Worm (Caenorhabditis elegans) whole organism, L2 larva: ENCODE measurements around the gene C02F12.5.

ENCODE experiments used
- C34F6.9 ChIP-seq: fragments of 150-350 bp; optimal IDR thresholded peaks from 2 replicates; lab custom pipeline; 2014; ENCODE audit warnings: missing biosample characterization, missing genetic modification characterization
- F13H6.1 ChIP-seq: sonication (generic microtip); optimal IDR thresholded peaks from 2 replicates; lab custom pipeline; 2016; ENCODE audit warnings: missing genetic modification characterization, missing compliant biosample characterization
- alr-1 ChIP-seq: fragments of 150-350 bp; optimal IDR thresholded peaks from 2 replicates; lab custom pipeline; 2014; ENCODE audit warnings: missing biosample characterization, missing genetic modification characterization
- aly-2 ChIP-seq: fragments of 150-350 bp; optimal IDR thresholded peaks from 2 replicates; lab custom pipeline; 2014; ENCODE audit warnings: missing biosample characterization, missing genetic modification characterization
- ama-1 ChIP-seq: fragments of 150-350 bp; optimal IDR thresholded peaks from 2 replicates; lab custom pipeline; 2018; ENCODE audit warnings: inconsistent platforms
- ceh-16 ChIP-seq: fragments of 150-350 bp; optimal IDR thresholded peaks from 2 replicates; lab custom pipeline; 2014; ENCODE audit warnings: missing biosample characterization, missing genetic modification characterization
- ceh-82 ChIP-seq: fragments of 150-350 bp; optimal IDR thresholded peaks from 2 replicates; lab custom pipeline; 2014; ENCODE audit warnings: missing biosample characterization, missing genetic modification characterization
- dmd-4 ChIP-seq: sonication (generic microtip); optimal IDR thresholded peaks from 2 replicates; lab custom pipeline; 2017; ENCODE audit warnings: missing biosample characterization, missing genetic modification characterization
- egl-27 ChIP-seq: sonication (generic microtip); optimal IDR thresholded peaks from 3 replicates; lab custom pipeline; 2017; ENCODE audit warnings: missing biosample characterization, missing genetic modification reagents, missing genetic modification characterization
- elt-1 ChIP-seq: fragments of 150-350 bp; optimal IDR thresholded peaks from 2 replicates; lab custom pipeline; 2014; ENCODE audit warnings: missing biosample characterization, missing genetic modification characterization
- fos-1 ChIP-seq: fragments of 150-350 bp; optimal IDR thresholded peaks from 2 replicates; lab custom pipeline; 2014; ENCODE audit warnings: missing biosample characterization, missing genetic modification characterization
- lin-11 ChIP-seq: fragments of 150-350 bp; sonication (generic microtip); optimal IDR thresholded peaks from 2 replicates; lab custom pipeline; 2014; ENCODE audit warnings: missing biosample characterization, missing genetic modification characterization, inconsistent platforms, mixed read lengths
- lin-13 ChIP-seq: fragments of 150-350 bp; optimal IDR thresholded peaks from 2 replicates; lab custom pipeline; 2014; ENCODE audit warnings: missing biosample characterization, missing genetic modification reagents, missing genetic modification characterization
- lin-39 ChIP-seq: fragments of 150-350 bp; optimal IDR thresholded peaks from 2 replicates; lab custom pipeline; 2014; ENCODE audit warnings: missing biosample characterization, missing genetic modification reagents, missing genetic modification characterization
- mbf-1 ChIP-seq: sonication (generic microtip); optimal IDR thresholded peaks from 2 replicates; lab custom pipeline; 2017; ENCODE audit warnings: missing biosample characterization, missing genetic modification characterization
- mdl-1 ChIP-seq, 2 experiments: fragments of 150-350 bp in 1 of 2; sonication (generic microtip) in 1 of 2; optimal IDR thresholded peaks; 2 replicates each; lab custom pipeline; 2017; ENCODE audit warnings: missing biosample characterization in 2 of 2, missing genetic modification characterization in 2 of 2
- nhr-10 ChIP-seq: sonication (generic microtip); optimal IDR thresholded peaks from 2 replicates; lab custom pipeline; 2017; ENCODE audit warnings: missing biosample characterization, missing genetic modification characterization
- nhr-11 ChIP-seq: fragments of 150-350 bp; optimal IDR thresholded peaks from 2 replicates; lab custom pipeline; 2014; ENCODE audit warnings: missing biosample characterization, missing genetic modification characterization
- nhr-12 ChIP-seq: fragments of 150-350 bp; optimal IDR thresholded peaks from 2 replicates; lab custom pipeline; 2014; ENCODE audit warnings: missing biosample characterization, missing genetic modification characterization
- nhr-21 ChIP-seq: fragments of 150-350 bp; optimal IDR thresholded peaks from 2 replicates; lab custom pipeline; 2014; ENCODE audit warnings: missing biosample characterization, missing genetic modification characterization
- nhr-237 ChIP-seq: fragments of 150-350 bp; optimal IDR thresholded peaks from 2 replicates; lab custom pipeline; 2014; ENCODE audit warnings: missing biosample characterization, missing genetic modification characterization
- nhr-77 ChIP-seq: fragments of 150-350 bp; optimal IDR thresholded peaks from 2 replicates; lab custom pipeline; 2014; ENCODE audit warnings: missing biosample characterization, missing genetic modification characterization
- sem-4 ChIP-seq: fragments of 150-350 bp; optimal IDR thresholded peaks from 2 replicates; lab custom pipeline; 2014; ENCODE audit warnings: missing biosample characterization, missing genetic modification reagents, missing genetic modification characterization
- skn-1 ChIP-seq: sonication (generic microtip); optimal IDR thresholded peaks from 2 replicates; lab custom pipeline; 2017; ENCODE audit warnings: missing biosample characterization, missing genetic modification characterization
- sma-9 ChIP-seq, 2 experiments: fragments of 150-350 bp in 1 of 2; sonication (generic microtip) in 1 of 2; optimal IDR thresholded peaks; 2 replicates each; lab custom pipeline; 2014 to 2016; ENCODE audit warnings: missing genetic modification characterization in 2 of 2, mild to moderate bottlenecking in 1 of 2, missing biosample characterization in 1 of 2, missing compliant biosample characterization in 1 of 2, missing genetic modification reagents in 1 of 2, moderate library complexity in 1 of 2
- snpc-4 ChIP-seq: fragments of 150-350 bp; optimal IDR thresholded peaks from 2 replicates; lab custom pipeline; 2014; ENCODE audit warnings: missing biosample characterization, missing genetic modification characterization
- unc-62 ChIP-seq: fragments of 150-350 bp; optimal IDR thresholded peaks from 2 replicates; lab custom pipeline; 2014; ENCODE audit warnings: missing biosample characterization, missing genetic modification reagents, missing genetic modification characterization
- ztf-1 ChIP-seq: fragments of 200-800 bp; sonication (Bioruptor generic); conservative IDR thresholded peaks from 2 replicates; pipeline ENCODE4 v1.3.6; 2022; ENCODE audit warnings: missing genetic modification characterization, missing compliant biosample characterization
- ztf-11 ChIP-seq: sonication (generic microtip); optimal IDR thresholded peaks from 2 replicates; lab custom pipeline; 2017; ENCODE audit warnings: missing biosample characterization, missing genetic modification characterization

C02F12.5 gene

DNA sequence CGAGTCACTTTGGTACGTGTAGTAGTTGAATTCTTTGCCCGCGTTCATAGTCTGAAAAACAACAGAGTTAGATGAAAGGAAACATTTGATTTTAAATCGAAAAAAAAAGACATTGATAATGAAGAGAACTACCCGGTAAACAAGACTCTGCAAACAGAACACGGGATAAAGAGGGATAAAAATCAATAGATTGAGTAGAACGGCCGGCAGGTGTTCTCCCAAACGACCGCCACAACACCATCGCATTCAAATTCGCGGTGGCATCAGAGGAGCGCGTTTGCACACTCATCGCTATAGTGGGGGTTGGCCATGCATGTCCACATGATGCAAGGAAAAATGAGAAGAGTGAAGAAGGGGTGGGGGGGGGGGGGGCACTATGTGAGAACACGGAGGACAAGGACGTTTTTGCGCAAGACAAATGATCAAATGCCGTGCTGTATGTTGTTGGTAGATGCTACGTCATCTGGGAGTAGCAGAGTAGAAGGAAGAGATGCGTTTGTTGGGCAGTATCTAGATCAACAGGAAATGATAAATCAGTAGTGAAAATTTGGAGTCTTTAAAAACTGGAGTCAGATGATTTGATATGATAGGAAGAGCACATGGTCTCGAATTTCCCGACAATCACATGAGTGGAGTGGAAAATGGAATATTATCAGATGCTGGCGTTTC lies 6.7 kb upstream of the C02F12.5 start, which contains the start of gene tag-52 (continued):
- TF ChIP-seq lin-13 (GFP tag; lab: Kevin White, UChicago) (no peak), sma-9 (GFP tag; optimal IDR thresholded peaks at IDR 0.05; lab: Kevin White, UChicago) (peak; percentile 85), sma-9 (tag; optimal IDR thresholded peaks at IDR 0.05; lab: Kevin White, UChicago) (no peak), dmd-4 (tag; lab: Kevin White, UChicago) (no peak), nhr-11 (tag; lab: Kevin White, UChicago) (no peak), ceh-82 (no peak), mbf-1 (no peak), elt-1 (no peak), skn-1 (no peak), ztf-11 (no peak), C34F6.9 (tag; lab: Kevin White, UChicago) (no peak), unc-62 (no peak)
- TF ChIP-seq, all 48 proteins: peak for 14

DNA sequence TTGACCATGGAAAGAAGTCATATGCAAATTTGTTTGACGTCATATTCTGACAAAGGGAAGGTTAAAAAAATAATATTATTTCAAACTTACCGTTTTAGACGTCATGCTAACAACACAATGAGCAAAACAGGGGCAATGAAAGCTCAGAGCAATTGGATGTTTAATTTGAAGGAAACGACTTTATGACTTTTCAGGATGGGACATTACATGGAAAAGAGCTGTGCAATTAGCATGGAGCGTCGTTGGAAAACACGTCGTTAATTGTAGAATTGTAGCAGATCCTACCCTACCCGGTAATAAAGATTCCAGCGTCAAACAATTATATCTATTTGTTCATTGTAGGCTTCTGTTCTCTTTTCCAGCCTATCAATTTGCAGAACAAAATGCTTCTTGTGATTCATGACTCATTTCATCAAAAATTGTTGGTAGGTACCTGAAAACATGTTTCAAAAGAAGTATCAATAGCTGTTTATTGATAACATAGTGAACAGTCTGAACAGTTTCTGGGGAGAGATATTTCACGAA lies 1.7 kb upstream of the C02F12.5 start, which contains the start of gene ceh-63:
TSS of gene ceh-63 (minus strand) at position 475 of the 525 bp plus-strand sequence.
- TF ChIP-seq aly-2 (tag; lab: Kevin White, UChicago), result no peak
- no peak for TF ChIP-seq nhr-21 (tag; lab: Kevin White, UChicago)
- TF ChIP-seq sma-9 (GFP tag; optimal IDR thresholded peaks at IDR 0.05; lab: Kevin White, UChicago), result no peak
- TF ChIP-seq sma-9 (tag; optimal IDR thresholded peaks at IDR 0.05; lab: Kevin White, UChicago), result no peak
- TF ChIP-seq lin-11, result no peak
- no peak for TF ChIP-seq ceh-82
- TF ChIP-seq egl-27 (tag; lab: Kevin White, UChicago), result no peak
- no peak for TF ChIP-seq sem-4 (tag; lab: Kevin White, UChicago)
- TF ChIP-seq ztf-11, result no peak

DNA sequence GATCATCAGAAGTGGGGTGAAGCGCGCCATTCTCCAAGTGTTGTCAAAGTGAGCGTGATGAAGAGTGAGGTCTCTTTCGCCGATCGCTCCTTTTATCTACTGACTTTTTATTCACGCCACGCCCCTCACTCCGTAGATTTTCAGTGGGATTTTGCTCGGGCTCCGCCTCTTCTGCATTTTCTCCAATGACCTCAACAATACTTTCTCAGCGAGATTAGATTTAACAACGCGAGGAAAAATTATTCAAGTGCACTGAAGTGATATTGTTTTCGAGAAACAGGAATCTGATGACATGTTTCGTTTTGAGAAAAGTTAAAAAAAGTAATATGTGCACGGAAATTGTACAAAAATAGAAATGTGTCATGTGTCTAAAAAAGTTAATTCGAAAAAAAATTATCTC lies 3.1 kb downstream of the C02F12.5 start, which contains the start of gene snet-1:
TSS of gene snet-1 (minus strand) at position 101 of the 400 bp plus-strand sequence.
- TF ChIP-seq alr-1 (tag; lab: Kevin White, UChicago) (no peak), lin-11 (no peak), nhr-12 (tag; lab: Kevin White, UChicago) (no peak)

DNA sequence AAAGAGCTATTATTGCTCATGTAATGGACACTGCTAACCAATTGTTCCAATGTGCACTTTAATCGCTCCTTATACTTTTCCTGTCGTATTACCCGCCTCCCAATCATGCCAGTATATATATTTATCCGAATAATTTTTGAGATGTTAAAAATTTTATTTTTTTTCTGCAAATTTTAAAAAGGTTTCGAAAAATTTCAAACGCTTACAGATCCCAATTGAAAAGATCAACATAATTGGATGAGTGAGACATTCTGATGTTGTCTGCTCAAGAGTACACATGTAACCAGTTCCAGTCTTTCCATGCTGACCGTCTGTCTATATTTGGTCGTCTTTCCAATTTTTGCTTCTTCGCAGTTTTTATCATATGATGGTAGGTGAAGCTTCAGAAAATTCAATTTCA lies 12.7 kb downstream of the C02F12.5 start, which contains the start of gene R11G1.1:
TSS of gene R11G1.1 (plus strand) at position 301 of the 400 bp plus-strand sequence.
- TF ChIP-seq F13H6.1 (tag; lab: Kevin White, UChicago) (no peak), mdl-1 (tag; optimal IDR thresholded peaks at IDR 0.05; lab: Kevin White, UChicago) (no peak), sem-4 (tag; lab: Kevin White, UChicago) (no peak)

DNA sequence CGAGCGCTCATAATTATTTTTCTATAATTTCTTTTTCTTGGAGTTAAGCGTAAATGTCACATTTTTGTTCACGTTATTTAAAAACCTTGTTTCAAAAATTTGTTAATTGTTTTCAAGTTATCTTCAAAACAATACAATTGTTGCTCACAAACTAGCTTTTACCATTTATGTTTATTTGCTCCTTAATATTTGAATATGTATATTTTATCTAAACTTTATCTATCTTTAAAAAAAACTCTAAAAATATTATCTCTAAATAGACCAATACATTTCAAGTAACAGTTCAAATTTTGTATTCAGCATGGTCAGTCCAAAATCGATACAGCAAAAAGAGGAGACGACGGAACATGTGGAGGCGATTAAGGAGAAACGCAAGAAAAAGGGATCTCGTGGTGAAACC lies 15.9 kb downstream of the C02F12.5 start, which contains the start of gene R11G1.7:
TSS of gene R11G1.7 (plus strand) at position 301 of the 400 bp plus-strand sequence.
- no peak for TF ChIP-seq F13H6.1 (tag; lab: Kevin White, UChicago)
- no peak for TF ChIP-seq unc-62
- no peak for TF ChIP-seq ceh-16 (tag; lab: Kevin White, UChicago)
- TF ChIP-seq nhr-11 (tag; lab: Kevin White, UChicago), result no peak
- TF ChIP-seq snpc-4 (tag; lab: Kevin White, UChicago), result no peak
- no peak for TF ChIP-seq nhr-10 (tag; lab: Kevin White, UChicago)
- no peak for TF ChIP-seq C34F6.9 (tag; lab: Kevin White, UChicago)
- TF ChIP-seq nhr-21 (tag; lab: Kevin White, UChicago), result no peak
- no peak for TF ChIP-seq nhr-237 (tag; lab: Kevin White, UChicago)
- TF ChIP-seq ztf-1 (GFP tag; lab: Robert Waterston, UW), result no peak
- no peak for TF ChIP-seq nhr-77 (tag; lab: Kevin White, UChicago)
- TF ChIP-seq ama-1 (lab: Kevin White, UChicago), result no peak
- TF ChIP-seq lin-39, result no peak

DNA sequence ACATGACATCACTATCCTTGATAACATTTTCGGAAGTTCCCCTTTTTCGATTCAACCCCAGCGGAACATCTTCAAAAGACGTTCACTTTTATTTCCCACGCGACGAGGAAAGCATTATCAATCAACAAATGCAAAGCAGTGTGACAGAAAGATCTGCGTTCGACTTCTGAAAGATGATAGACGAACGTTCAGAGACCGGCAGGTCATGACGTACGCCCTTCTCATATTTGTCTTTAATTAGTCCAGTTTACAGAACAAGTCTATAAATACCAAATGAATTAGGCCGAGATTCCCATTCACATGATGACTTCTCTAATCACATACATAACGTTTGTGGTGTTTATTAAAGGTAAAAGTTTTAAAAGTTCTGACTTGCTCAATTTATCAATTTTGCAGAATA lies 17.3 kb downstream of the C02F12.5 start, which contains the start of gene R11G1.11:
TSS of gene R11G1.11 (plus strand) at position 301 of the 400 bp plus-strand sequence.
- no peak for TF ChIP-seq fos-1 (tag; lab: Kevin White, UChicago)
